Fruit fly (Drosophila melanogaster) Kc167 (cell line): Measurements from ENCODE around the gene Sugb.

Experiments
- h ChIP-seq: fragments of >200 bp; optimal IDR thresholded peaks from 3 replicates; lab custom pipeline; 2018; ENCODE audit warnings: missing external identifiers
- insv ChIP-seq: fragments of >200 bp; optimal IDR thresholded peaks from 3 replicates; lab custom pipeline; 2018; ENCODE audit warnings: missing external identifiers
- psq ChIP-seq: fragments of >200 bp; optimal IDR thresholded peaks from 2 replicates; lab custom pipeline; 2017; ENCODE audit warnings: missing external identifiers

DNA sequence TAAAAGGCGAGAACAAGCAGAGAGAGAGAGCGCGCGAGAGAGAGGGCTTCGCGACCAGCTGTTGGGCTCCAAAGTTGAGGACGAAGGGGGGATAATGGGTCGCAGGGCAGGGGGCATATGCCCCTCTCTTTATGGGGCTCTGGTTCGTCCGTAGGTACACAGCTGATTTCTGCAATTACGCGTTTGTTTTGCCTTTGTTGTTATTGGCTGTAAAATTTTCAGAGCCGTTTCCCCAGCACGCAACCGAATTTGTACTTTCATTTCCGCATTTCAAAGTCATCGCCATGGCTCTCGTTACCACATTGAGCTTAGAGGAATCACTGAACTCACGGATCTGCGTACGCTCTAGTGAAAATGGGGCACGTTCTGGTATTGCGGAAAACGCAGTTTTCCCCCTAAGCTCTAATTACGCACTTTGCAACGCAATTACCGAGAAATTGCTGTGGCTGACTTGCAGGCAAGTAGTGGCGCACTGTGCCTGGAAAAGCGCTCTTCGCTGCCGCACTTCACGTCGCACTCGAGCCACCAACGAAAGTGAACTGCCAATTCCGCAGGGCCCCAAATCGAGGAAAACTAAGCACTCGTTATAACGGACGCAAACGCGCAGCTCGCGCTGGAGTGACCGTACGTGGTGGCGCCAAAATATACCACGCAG is 24.3 kb downstream of the Sugb start, which contains the start of gene CG11658:
- TF ChIP-seq psq (lab: Kevin White, UChicago) (no peak), h (no peak), insv (lab: Kevin White, UChicago) (no peak)
